Fruit fly (Drosophila melanogaster) whole organism, embryonic: ENCODE results near the gene CG15536.

Experiments
- CG12744 ChIP-seq: fragments of 200-800 bp; sonication (Bioruptor generic); optimal IDR thresholded peaks from 2 replicates; lab custom pipeline; 2016; ENCODE audit warnings: missing biosample characterization, missing genetic modification characterization
- ato ChIP-seq: fragments of 200-800 bp; sonication (Bioruptor generic); IDR thresholded peaks from 2 replicates; pipeline ENCODE4 v1.3.6; 2022; ENCODE audit warnings: missing biosample characterization, missing genetic modification characterization; ENCODE audit not compliant: partially characterized antibody
- nom ChIP-seq: fragments of 200-800 bp; sonication (Bioruptor generic); optimal IDR thresholded peaks from 2 replicates; lab custom pipeline; 2017; ENCODE audit warnings: missing biosample characterization, missing genetic modification characterization, mild to moderate bottlenecking, moderate library complexity, missing genetic modification reagents

DNA sequence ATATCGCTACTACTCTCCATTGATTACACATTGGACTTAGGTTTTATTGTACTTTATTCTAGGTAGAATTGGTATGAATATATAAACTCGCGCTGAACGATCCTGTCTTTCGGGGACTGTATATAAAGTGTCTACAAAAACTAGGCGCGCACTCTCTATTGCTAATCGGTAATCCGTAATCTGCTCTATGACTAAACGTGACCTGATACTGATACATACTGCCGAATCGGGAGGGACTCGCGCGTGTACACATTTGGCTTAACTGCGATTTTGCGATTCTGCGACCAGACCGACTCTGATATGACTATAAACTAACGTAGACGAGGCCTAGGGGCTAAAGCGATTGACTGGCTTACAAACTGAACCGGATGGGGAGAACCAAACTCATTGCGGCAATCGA is 660 bp upstream of the CG15536 start:
- no peak for TF ChIP-seq CG12744
- TF ChIP-seq ato (GFP tag; lab: Robert Waterston, UW), result no peak
- TF ChIP-seq nom (GFP tag; lab: Kevin White, UChicago), result no peak
